Worm (Caenorhabditis elegans): ENCODE results near the gene cpz-2.

DNA sequence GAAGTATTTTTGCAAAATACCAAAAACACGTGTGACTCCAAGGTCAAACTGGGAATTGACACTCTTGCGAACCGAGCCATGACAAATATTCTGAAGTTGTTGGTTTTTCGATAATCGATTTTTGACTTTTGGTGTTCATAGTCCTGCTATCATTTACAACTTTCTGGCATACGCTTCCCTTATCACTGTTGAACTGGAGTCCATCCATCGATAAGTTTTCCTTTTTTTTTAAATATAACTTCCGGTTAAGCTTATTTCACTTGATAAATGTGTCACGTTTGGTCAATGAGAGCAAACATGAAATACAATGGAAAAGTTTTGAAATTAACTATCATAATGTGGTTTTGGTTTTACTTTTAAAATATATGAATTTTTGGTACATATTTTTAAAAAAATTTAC lies 40.7 kb downstream of the cpz-2 start:
- TF ChIP-seq skn-1 (tag; optimal IDR thresholded peaks at IDR 0.05) (no peak), sma-3 (GFP tag; optimal IDR thresholded peaks at IDR 0.05) (no peak), nhr-77 (tag; optimal IDR thresholded peaks at IDR 0.05) (no peak), Y55F3AM.14 (GFP tag; optimal IDR thresholded peaks at IDR 0.05) (no peak), elt-3 (tag; optimal IDR thresholded peaks at IDR 0.05) (no peak), mdl-1 (tag; optimal IDR thresholded peaks at IDR 0.05) (no peak), aly-2 (tag; optimal IDR thresholded peaks at IDR 0.05) (no peak)

All from whole organism, L2 larva.